Fruit fly (Drosophila melanogaster): ENCODE data around the gene sinah.
A peak's percentile ranks its signal among the peaks of the same experiment; 100 is the strongest.

The sinah gene

DNA sequence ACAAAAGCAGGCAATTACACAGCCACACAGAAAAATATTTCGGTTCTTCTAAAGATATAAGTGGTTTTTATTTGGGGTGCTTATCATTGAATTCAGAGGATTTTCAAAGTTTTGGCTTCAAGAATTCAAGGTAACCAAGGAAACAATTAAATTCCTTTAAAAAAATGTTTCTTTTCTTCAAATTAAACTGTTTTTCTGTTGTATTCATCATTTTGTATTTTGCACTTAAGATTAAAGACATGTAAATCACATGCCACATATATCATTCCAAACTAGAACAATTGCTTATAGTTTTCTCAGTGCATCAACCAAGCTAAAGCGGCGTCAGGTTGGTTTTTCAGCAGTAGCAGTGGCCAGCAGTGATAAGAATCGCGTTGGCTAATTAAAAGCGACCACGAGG is 18.3 kb upstream of the sinah start (continued):
- TF ChIP-seq Sox100B (GFP tag; optimal IDR thresholded peaks at IDR 0.05) (peak; percentile 19), crc (GFP tag; optimal IDR thresholded peaks at IDR 0.05) (peak; percentile 3), CG11560 (tag; IDR thresholded peaks at IDR 0.05) (no peak), PHDP (tag; optimal IDR thresholded peaks at IDR 0.05) (peak; percentile 16)

DNA sequence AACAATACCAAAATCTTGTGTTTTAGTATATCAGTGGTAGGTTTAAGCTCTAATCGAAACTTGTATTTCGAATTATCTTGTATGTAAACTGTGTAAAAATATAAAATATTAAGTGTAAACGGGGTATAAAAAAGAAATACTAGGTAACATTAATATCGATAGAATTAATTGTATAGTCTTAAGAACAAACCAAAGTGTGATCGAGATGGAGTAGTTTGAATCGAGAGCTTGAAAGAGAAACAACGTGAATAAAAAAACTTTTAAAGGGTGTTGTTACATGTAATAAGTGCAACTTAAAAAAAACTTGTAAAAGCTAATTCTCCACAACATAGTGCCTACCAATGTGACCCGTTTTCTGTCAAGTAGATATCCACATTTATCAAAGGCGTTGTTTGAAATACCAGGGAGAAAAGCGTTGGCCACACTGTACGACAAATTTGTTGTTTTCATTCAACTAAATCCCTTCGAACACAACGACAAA is 16.8 kb upstream of the sinah start, which contains the start of gene TSG101:
Gene TSG101 (plus strand): TSS at position 208 of the 481 bp plus-strand sequence.
- TF ChIP-seq CG15514 (GFP tag; optimal IDR thresholded peaks at IDR 0.05) (peak; percentile 43), MBD-R2 (GFP tag; IDR thresholded peaks at IDR 0.05) (peak; percentile 58; the same call in 1 of the 2 replicates), Xrp1 (GFP tag; IDR thresholded peaks at IDR 0.05) (no peak), Bteb2 (GFP tag; optimal IDR thresholded peaks at IDR 0.05) (no peak), sqz (GFP tag; optimal IDR thresholded peaks at IDR 0.05) (no peak), gcm (GFP tag; optimal IDR thresholded peaks at IDR 0.05) (no peak), HLH3B (GFP tag; IDR thresholded peaks at IDR 0.05) (no peak), Hr78 (GFP tag; optimal IDR thresholded peaks at IDR 0.05) (no peak), repo (GFP tag; optimal IDR thresholded peaks at IDR 0.05) (no peak), kay (GFP tag; optimal IDR thresholded peaks at IDR 0.05) (peak; percentile 58), ATbp (GFP tag; optimal IDR thresholded peaks at IDR 0.05) (no peak), Blimp-1 (GFP tag; optimal IDR thresholded peaks at IDR 0.05) (no peak), ara (GFP tag; IDR thresholded peaks at IDR 0.05) (no peak), CG10959 (GFP tag; IDR thresholded peaks at IDR 0.05) (no peak), Pdp1 (GFP tag; optimal IDR thresholded peaks at IDR 0.05) (peak in 1 of 2 experiments; percentile 21), CG10431 (GFP tag; optimal IDR thresholded peaks at IDR 0.05) (no peak), CG9817 (tag; optimal IDR thresholded peaks at IDR 0.05) (no peak), NC2β (GFP tag; optimal IDR thresholded peaks at IDR 0.05) (no peak), CG1832 (GFP tag; optimal IDR thresholded peaks at IDR 0.05) (no peak), danr (GFP tag; IDR thresholded peaks at IDR 0.05) (no peak), CTCF (GFP tag; optimal IDR thresholded peaks at IDR 0.05) (peak; percentile 14), Med (GFP tag) (peak; percentile 41), Dek (tag; optimal IDR thresholded peaks at IDR 0.05) (peak; percentile 1), CG18476 (GFP tag; optimal IDR thresholded peaks at IDR 0.05) (no peak), lab (GFP tag; optimal IDR thresholded peaks at IDR 0.05) (no peak), Lpt (GFP tag; optimal IDR thresholded peaks at IDR 0.05) (no peak), Bgb (GFP tag; IDR thresholded peaks at IDR 0.05; ENCODE audit: partially characterized antibody) (0 out of 2 replicates have a peak, but pooled peaks have one; percentile 26), CG14710 (tag; optimal IDR thresholded peaks at IDR 0.05) (peak; percentile 60), Myb (GFP tag; optimal IDR thresholded peaks at IDR 0.05) (peak; percentile 87), gsb (GFP tag; IDR thresholded peaks at IDR 0.05) (no peak), Dad (GFP tag; optimal IDR thresholded peaks at IDR 0.05) (no peak), salm (tag; optimal IDR thresholded peaks at IDR 0.05) (no peak), CG15011 (GFP tag; optimal IDR thresholded peaks at IDR 0.05) (no peak), ap (GFP tag; IDR thresholded peaks at IDR 0.05) (no peak), CG11560 (tag; IDR thresholded peaks at IDR 0.05) (no peak), ham (GFP tag; IDR thresholded peaks at IDR 0.05) (no peak), Scr (GFP tag; IDR thresholded peaks at IDR 0.05; ENCODE audit: partially characterized antibody) (peak; percentile 61), Fer1 (GFP tag; optimal IDR thresholded peaks at IDR 0.05) (no peak), bigmax (GFP tag; optimal IDR thresholded peaks at IDR 0.05) (no peak), pnt (GFP tag; optimal IDR thresholded peaks at IDR 0.05) (no peak), CG9437 (GFP tag; optimal IDR thresholded peaks at IDR 0.05) (no peak), slou (GFP tag; optimal IDR thresholded peaks at IDR 0.05) (no peak), ab (GFP tag; optimal IDR thresholded peaks at IDR 0.05) (no peak), oc (tag; optimal IDR thresholded peaks at IDR 0.05) (no peak), HLHmδ (GFP tag; optimal IDR thresholded peaks at IDR 0.05) (no peak), CG17361 (GFP tag; IDR thresholded peaks at IDR 0.05) (peak; percentile 43; the same call in 2 of the 3 replicates), Sin3A (optimal IDR thresholded peaks at IDR 0.05) (peak; percentile 19)
